Worm (Caenorhabditis elegans) whole organism, L2 larva: Measurements from ENCODE around the gene nucl-1.

Experiments used
- R02D3.7 ChIP-seq: fragments of 150-350 bp; optimal IDR thresholded peaks from 2 replicates; lab custom pipeline; 2014; ENCODE audit warnings: missing biosample characterization, missing genetic modification characterization
- blmp-1 ChIP-seq: sonication (generic microtip); optimal IDR thresholded peaks from 2 replicates; lab custom pipeline; 2017; ENCODE audit warnings: missing genetic modification characterization, mild to moderate bottlenecking, missing compliant biosample characterization, antibody characterized with exemption, moderate library complexity; ENCODE audit not compliant: insufficient read depth
- lin-11 ChIP-seq: fragments of 150-350 bp; sonication (generic microtip); optimal IDR thresholded peaks from 2 replicates; lab custom pipeline; 2014; ENCODE audit warnings: missing biosample characterization, missing genetic modification characterization, inconsistent platforms, mixed read lengths
- lin-39 ChIP-seq: fragments of 150-350 bp; optimal IDR thresholded peaks from 2 replicates; lab custom pipeline; 2014; ENCODE audit warnings: missing biosample characterization, missing genetic modification reagents, missing genetic modification characterization
- mdl-1 ChIP-seq, 2 experiments: fragments of 150-350 bp in 1 of 2; sonication (generic microtip) in 1 of 2; optimal IDR thresholded peaks; 2 replicates each; lab custom pipeline; 2017; ENCODE audit warnings: missing biosample characterization in 2 of 2, missing genetic modification characterization in 2 of 2
- nhr-129 ChIP-seq: fragments of 150-350 bp; optimal IDR thresholded peaks from 2 replicates; lab custom pipeline; 2014; ENCODE audit warnings: missing biosample characterization, missing genetic modification characterization
- nhr-237 ChIP-seq: fragments of 150-350 bp; optimal IDR thresholded peaks from 2 replicates; lab custom pipeline; 2014; ENCODE audit warnings: missing biosample characterization, missing genetic modification characterization
- unc-62 ChIP-seq: fragments of 150-350 bp; optimal IDR thresholded peaks from 2 replicates; lab custom pipeline; 2014; ENCODE audit warnings: missing biosample characterization, missing genetic modification reagents, missing genetic modification characterization
- ztf-11 ChIP-seq: sonication (generic microtip); optimal IDR thresholded peaks from 2 replicates; lab custom pipeline; 2017; ENCODE audit warnings: missing biosample characterization, missing genetic modification characterization
- ztf-4 ChIP-seq: fragments of 150-350 bp; optimal IDR thresholded peaks from 2 replicates; lab custom pipeline; 2014; ENCODE audit warnings: missing biosample characterization, missing genetic modification characterization

ce11 chrIV:8333554-8333953 is 44.2 kb upstream of the nucl-1 start:
- TF ChIP-seq mdl-1 (tag; optimal IDR thresholded peaks at IDR 0.05; lab: Kevin White, UChicago): no peak
- no peak for TF ChIP-seq unc-62
- no peak for TF ChIP-seq ztf-4
- TF ChIP-seq nhr-129 (tag; lab: Kevin White, UChicago): no peak
- no peak for TF ChIP-seq blmp-1 (tag; lab: Kevin White, UChicago)
- TF ChIP-seq nhr-237 (tag; lab: Kevin White, UChicago): no peak
- TF ChIP-seq ztf-11: no peak
- TF ChIP-seq lin-11 (tag; lab: Kevin White, UChicago): no peak
- no peak for TF ChIP-seq R02D3.7 (tag; lab: Kevin White, UChicago)
- TF ChIP-seq lin-39: no peak
